Worm (Caenorhabditis elegans) whole organism, late embryonic: Measurements from ENCODE around the gene F46H6.5.

Experiments
- C38D4.7 ChIP-seq: fragments of 200-800 bp; sonication (Bioruptor generic); optimal IDR thresholded peaks from 2 replicates; lab custom pipeline; 2018; ENCODE audit warnings: mild to moderate bottlenecking, missing genetic modification characterization, moderate library complexity, missing compliant biosample characterization
- F13H6.1 ChIP-seq: sonication (generic microtip); optimal IDR thresholded peaks from 2 replicates; lab custom pipeline; 2016; ENCODE audit warnings: missing genetic modification characterization, missing compliant biosample characterization
- K02D7.2 ChIP-seq: sonication (generic microtip); optimal IDR thresholded peaks from 2 replicates; lab custom pipeline; 2017; ENCODE audit warnings: mild to moderate bottlenecking, missing genetic modification characterization, missing compliant biosample characterization
- K09A11.1 ChIP-seq: sonication (generic microtip); optimal IDR thresholded peaks from 2 replicates; lab custom pipeline; 2017; ENCODE audit warnings: antibody characterized with exemption, mild to moderate bottlenecking, missing genetic modification characterization, missing compliant biosample characterization; ENCODE audit not compliant: insufficient read depth
- ceh-14 ChIP-seq: sonication (generic microtip); optimal IDR thresholded peaks from 2 replicates; lab custom pipeline; 2016; ENCODE audit warnings: missing genotype, missing genetic modification characterization, missing compliant biosample characterization
- ceh-2 ChIP-seq: sonication (generic microtip); optimal IDR thresholded peaks from 2 replicates; lab custom pipeline; 2016; ENCODE audit warnings: missing genotype, missing genetic modification characterization, missing compliant biosample characterization
- ceh-24 ChIP-seq: sonication (generic microtip); optimal IDR thresholded peaks from 2 replicates; lab custom pipeline; 2016; ENCODE audit warnings: mild to moderate bottlenecking, missing genetic modification characterization, missing compliant biosample characterization
- ceh-31 ChIP-seq: sonication (generic microtip); optimal IDR thresholded peaks from 2 replicates; lab custom pipeline; 2016; ENCODE audit warnings: missing genetic modification characterization, missing compliant biosample characterization
- ceh-34 ChIP-seq: sonication (generic microtip); optimal IDR thresholded peaks from 2 replicates; lab custom pipeline; 2016; ENCODE audit warnings: mild to moderate bottlenecking, missing genetic modification characterization, missing compliant biosample characterization
- ceh-45 ChIP-seq: fragments of 200-800 bp; sonication (Bioruptor generic); IDR thresholded peaks from 2 replicates; pipeline ENCODE4 v1.3.6; 2022; ENCODE audit warnings: missing genetic modification reagents, missing genetic modification characterization, missing compliant biosample characterization
- che-1 ChIP-seq: sonication (generic microtip); optimal IDR thresholded peaks from 2 replicates; lab custom pipeline; 2016; ENCODE audit warnings: mild to moderate bottlenecking, missing genetic modification characterization, missing compliant biosample characterization
- elt-2 ChIP-seq: sonication (generic microtip); optimal IDR thresholded peaks from 2 replicates; lab custom pipeline; 2016; ENCODE audit warnings: missing genetic modification reagents, missing genetic modification characterization, missing compliant biosample characterization
- ets-4 ChIP-seq: sonication (generic microtip); optimal IDR thresholded peaks from 2 replicates; lab custom pipeline; 2016; ENCODE audit warnings: missing genetic modification characterization, missing compliant biosample characterization
- fkh-6 ChIP-seq: sonication (generic microtip); optimal IDR thresholded peaks from 2 replicates; lab custom pipeline; 2016; ENCODE audit warnings: missing genetic modification characterization, missing compliant biosample characterization
- hlh-13 ChIP-seq: fragments of 200-800 bp; sonication (Bioruptor generic); optimal IDR thresholded peaks from 2 replicates; lab custom pipeline; 2018; ENCODE audit warnings: mild to moderate bottlenecking, missing genetic modification characterization, missing compliant biosample characterization
- hlh-6 ChIP-seq: sonication (generic microtip); optimal IDR thresholded peaks from 2 replicates; lab custom pipeline; 2016; ENCODE audit warnings: missing genotype, missing genetic modification characterization, missing compliant biosample characterization
- hlh-8 ChIP-seq: sonication (generic microtip); optimal IDR thresholded peaks from 2 replicates; lab custom pipeline; 2016; ENCODE audit warnings: missing genotype, missing genetic modification characterization, missing compliant biosample characterization
- lin-11 ChIP-seq: fragments of 200-800 bp; sonication (Bioruptor generic); optimal IDR thresholded peaks from 2 replicates; lab custom pipeline; 2018; ENCODE audit warnings: mild to moderate bottlenecking, missing genetic modification characterization, missing compliant biosample characterization
- madf-2 ChIP-seq: sonication (generic microtip); optimal IDR thresholded peaks from 2 replicates; lab custom pipeline; 2017; ENCODE audit warnings: missing genetic modification characterization, missing compliant biosample characterization
- mec-3 ChIP-seq: sonication (generic microtip); optimal IDR thresholded peaks from 2 replicates; lab custom pipeline; 2016; ENCODE audit warnings: borderline replicate concordance, missing genetic modification characterization, missing compliant biosample characterization
- nfya-1 ChIP-seq: sonication (generic microtip); optimal IDR thresholded peaks from 2 replicates; lab custom pipeline; 2017; ENCODE audit warnings: missing genetic modification characterization, mild to moderate bottlenecking, missing compliant biosample characterization, antibody characterized with exemption, moderate library complexity
- nhr-232 ChIP-seq: sonication (generic microtip); optimal IDR thresholded peaks from 2 replicates; lab custom pipeline; 2016; ENCODE audit warnings: missing genetic modification characterization, missing compliant biosample characterization
- pha-2 ChIP-seq: sonication (generic microtip); optimal IDR thresholded peaks from 2 replicates; lab custom pipeline; 2017; ENCODE audit warnings: mild to moderate bottlenecking, missing genetic modification characterization, missing compliant biosample characterization
- pha-4 ChIP-seq: fragments of 150-350 bp; optimal IDR thresholded peaks from 2 replicates; lab custom pipeline; 2018; ENCODE audit warnings: missing biosample characterization, missing genetic modification reagents, missing genetic modification characterization
- pros-1 ChIP-seq: fragments of 150-350 bp; optimal IDR thresholded peaks from 2 replicates; lab custom pipeline; 2014; ENCODE audit warnings: missing biosample characterization, missing genetic modification reagents, missing genetic modification characterization
- sdc-2 ChIP-seq: sonication (generic microtip); optimal IDR thresholded peaks from 2 replicates; lab custom pipeline; 2016; ENCODE audit warnings: missing genotype, missing genetic modification characterization, missing compliant biosample characterization
- sox-4 ChIP-seq: sonication (generic microtip); optimal IDR thresholded peaks from 2 replicates; lab custom pipeline; 2017; ENCODE audit warnings: mild to moderate bottlenecking, missing genetic modification characterization, inconsistent platforms, missing compliant biosample characterization
- tbx-2 ChIP-seq: sonication (generic microtip); optimal IDR thresholded peaks from 2 replicates; lab custom pipeline; 2016; ENCODE audit warnings: missing genetic modification characterization, missing compliant biosample characterization
- ttx-3 ChIP-seq: sonication (generic microtip); optimal IDR thresholded peaks from 2 replicates; lab custom pipeline; 2016; ENCODE audit warnings: missing genetic modification reagents, missing genetic modification characterization, missing compliant biosample characterization
- unc-42 ChIP-seq: sonication (generic microtip); optimal IDR thresholded peaks from 2 replicates; lab custom pipeline; 2016; ENCODE audit warnings: missing genotype, missing genetic modification characterization, missing compliant biosample characterization
- unc-86 ChIP-seq: sonication (generic microtip); optimal IDR thresholded peaks from 2 replicates; lab custom pipeline; 2016; ENCODE audit warnings: missing genetic modification characterization, missing compliant biosample characterization

F46H6.5 gene

ce11 chrX:4493439-4494006 lies 1.5 kb upstream of the F46H6.5 start:
- TF ChIP-seq lin-11 (tag; lab: Kevin White, UChicago): no peak
- TF ChIP-seq unc-42 (tag; lab: Kevin White, UChicago): peak; percentile 60

ce11 chrX:4490400-4490799 lies 1.6 kb downstream of the F46H6.5 start:
- no peak for TF ChIP-seq fkh-6 (tag; lab: Kevin White, UChicago)
- no peak for TF ChIP-seq unc-86 (tag; lab: Kevin White, UChicago)
- TF ChIP-seq pha-4 (tag; lab: Kevin White, UChicago): no peak

- no peak for TF ChIP-seq mec-3 (tag; lab: Kevin White, UChicago)
- TF ChIP-seq pros-1 (tag; lab: Kevin White, UChicago): no peak
- no peak for TF ChIP-seq nfya-1 (tag; lab: Kevin White, UChicago)
- no peak for TF ChIP-seq ets-4 (tag; lab: Kevin White, UChicago)
- no peak for TF ChIP-seq hlh-8 (tag; lab: Kevin White, UChicago)
- no peak for TF ChIP-seq tbx-2 (tag; lab: Kevin White, UChicago)
- TF ChIP-seq ceh-45 (GFP tag; lab: Robert Waterston, UW): no peak
- no peak for TF ChIP-seq C38D4.7
- no peak for TF ChIP-seq K09A11.1 (tag; lab: Kevin White, UChicago)
- no peak for TF ChIP-seq ceh-34 (tag; lab: Kevin White, UChicago)
- no peak for TF ChIP-seq hlh-13 (GFP tag; lab: Kevin White, UChicago)
- no peak for TF ChIP-seq ceh-24
- TF ChIP-seq ceh-14 (tag; lab: Kevin White, UChicago): no peak
- no peak for TF ChIP-seq hlh-6 (tag; lab: Kevin White, UChicago)
- no peak for TF ChIP-seq che-1
- no peak for TF ChIP-seq F13H6.1 (tag; lab: Kevin White, UChicago)
- TF ChIP-seq madf-2 (tag; lab: Kevin White, UChicago): no peak
- no peak for TF ChIP-seq fkh-6 (tag; lab: Kevin White, UChicago)
- no peak for TF ChIP-seq sox-4
- no peak for TF ChIP-seq ceh-2 (tag; lab: Kevin White, UChicago)
These were observed 3.1 kb downstream of the F46H6.5 start, which contains the start of gene ncr-1 for ce11 chrX:4488807-4489336. Gene ncr-1, minus strand, starts transcription at chrX:4488857.

ce11 chrX:4484072-4484471 lies 7.9 kb downstream of the F46H6.5 start:
- peak; percentile 34 for TF ChIP-seq pha-2 (tag; lab: Kevin White, UChicago)
- no peak for TF ChIP-seq K09A11.1 (tag; lab: Kevin White, UChicago)

ce11 chrX:4480800-4481199 lies 11.2 kb downstream of the F46H6.5 start:
- TF ChIP-seq ceh-31 (tag; lab: Kevin White, UChicago) (no peak), elt-2 (tag; lab: Kevin White, UChicago) (peak; percentile 31)
- TF ChIP-seq, all 69 proteins: peak for 1

ce11 chrX:4479960-4480359 lies 12.0 kb downstream of the F46H6.5 start:
- TF ChIP-seq sdc-2 (tag; lab: Kevin White, UChicago): no peak
- TF ChIP-seq fkh-6 (tag; lab: Kevin White, UChicago): no peak
- TF ChIP-seq ttx-3: no peak
- TF ChIP-seq K02D7.2 (tag; lab: Kevin White, UChicago): no peak
- no peak for TF ChIP-seq K09A11.1 (tag; lab: Kevin White, UChicago)
- no peak for TF ChIP-seq nhr-232 (tag; lab: Kevin White, UChicago)
- TF ChIP-seq lin-11 (tag; lab: Kevin White, UChicago): no peak
- TF ChIP-seq, all 69 proteins: peak for 0
